Worm (Caenorhabditis elegans) whole organism, midembryonic: ENCODE results near the gene cnc-4.

Source experiments
- klf-2 ChIP-seq: fragments of 200-800 bp; sonication (Bioruptor generic); conservative IDR thresholded peaks from 2 replicates; pipeline ENCODE4 v1.3.6; 2022; ENCODE audit warnings: missing genetic modification reagents, missing genetic modification characterization, missing compliant biosample characterization
- med-1 ChIP-seq: sonication (generic microtip); optimal IDR thresholded peaks from 2 replicates; lab custom pipeline; 2017; ENCODE audit warnings: missing genetic modification characterization, mild to moderate bottlenecking, missing compliant biosample characterization, antibody characterized with exemption, missing genetic modification reagents; ENCODE audit not compliant: insufficient read depth
- tab-1 ChIP-seq: fragments of 200-800 bp; sonication (Bioruptor generic); IDR thresholded peaks from 2 replicates; pipeline ENCODE4 v1.3.6; 2022; ENCODE audit warnings: missing genetic modification characterization, missing compliant biosample characterization
- ztf-29 ChIP-seq: fragments of 200-800 bp; sonication (Bioruptor generic); IDR thresholded peaks from 2 replicates; pipeline ENCODE4 v1.3.6; 2022; ENCODE audit warnings: missing genetic modification reagents, missing genetic modification characterization, missing compliant biosample characterization

- TF ChIP-seq ztf-29 (GFP tag; lab: Robert Waterston, UW): no peak
- TF ChIP-seq klf-2 (GFP tag; lab: Robert Waterston, UW): no peak
- no peak for TF ChIP-seq med-1 (GFP tag; lab: Kevin White, UChicago)
- no peak for TF ChIP-seq tab-1
Measured at ce11 chrV:1472569-1472968, 25.6 kb downstream of the cnc-4 start.
